Fruit fly (Drosophila melanogaster): Measurements from ENCODE around the gene Drsl6.

Drsl6 gene

dm6 chr3L:3300345-3300744 lies 35.9 kb downstream of the Drsl6 start (continued):
- TF ChIP-seq CG18476 (GFP tag; optimal IDR thresholded peaks at IDR 0.05): peak; percentile 30
- no peak for TF ChIP-seq pho (GFP tag; optimal IDR thresholded peaks at IDR 0.05)
- TF ChIP-seq lola (GFP tag; optimal IDR thresholded peaks at IDR 0.05): peak in 1 of 3 experiments; percentile 21
- peak; percentile 73 for TF ChIP-seq Ada2b (GFP tag; IDR thresholded peaks at IDR 0.05)
- peak; percentile 23 for TF ChIP-seq Vsx1 (GFP tag; optimal IDR thresholded peaks at IDR 0.05)
- no peak for TF ChIP-seq CG2129 (GFP tag; IDR thresholded peaks at IDR 0.05; ENCODE audit: partially characterized antibody)
- no peak for TF ChIP-seq CG4282 (GFP tag; optimal IDR thresholded peaks at IDR 0.05)
- peak; percentile 49 for TF ChIP-seq CG10654 (GFP tag; optimal IDR thresholded peaks at IDR 0.05)
- no peak for TF ChIP-seq CG13287 (GFP tag; IDR thresholded peaks at IDR 0.05; ENCODE audit: partially characterized antibody)
- peak; percentile 94 for TF ChIP-seq sens (GFP tag)
- no peak for TF ChIP-seq bbx (GFP tag; IDR thresholded peaks at IDR 0.05; ENCODE audit: partially characterized antibody)
- no peak for TF ChIP-seq CG11085 (GFP tag; IDR thresholded peaks at IDR 0.05)
- no peak for TF ChIP-seq ham (GFP tag; IDR thresholded peaks at IDR 0.05)
- peak; percentile 37 for TF ChIP-seq CG9437 (GFP tag; optimal IDR thresholded peaks at IDR 0.05)
- TF ChIP-seq CG33557 (GFP tag; optimal IDR thresholded peaks at IDR 0.05): peak; percentile 3
- TF ChIP-seq CG10274 (GFP tag; optimal IDR thresholded peaks at IDR 0.05): no peak
- peak; percentile 18 for TF ChIP-seq CG8359 (GFP tag; optimal IDR thresholded peaks at IDR 0.05; ENCODE audit: borderline replicate concordance)
- TF ChIP-seq CG8281 (tag; optimal IDR thresholded peaks at IDR 0.05): peak; percentile 13
- 0 out of 2 replicates have a peak, but pooled peaks have one; percentile 10 for TF ChIP-seq peb (GFP tag; IDR thresholded peaks at IDR 0.05)
- TF ChIP-seq ara (GFP tag; IDR thresholded peaks at IDR 0.05): peak; percentile 71
- TF ChIP-seq Hr3 (GFP tag; optimal IDR thresholded peaks at IDR 0.05): peak; percentile 45
- peak; percentile 69; the same call in 1 of the 3 replicates for TF ChIP-seq CG2199 (GFP tag; IDR thresholded peaks at IDR 0.05)
- no peak for TF ChIP-seq CG10462 (GFP tag; optimal IDR thresholded peaks at IDR 0.05)
- peak; percentile 28 for TF ChIP-seq caup (GFP tag; optimal IDR thresholded peaks at IDR 0.05; ENCODE audit: severe bottlenecking)
- TF ChIP-seq Taf1 (GFP tag; IDR thresholded peaks at IDR 0.05): no peak
- TF ChIP-seq tup (GFP tag; optimal IDR thresholded peaks at IDR 0.05): no peak
- TF ChIP-seq hkb (optimal IDR thresholded peaks at IDR 0.05): no peak
- peak; percentile 89 for TF ChIP-seq hkb (GFP tag; IDR thresholded peaks at IDR 0.05)
- no peak for TF ChIP-seq CG3995 (GFP tag; optimal IDR thresholded peaks at IDR 0.05)
- TF ChIP-seq Atf3 (GFP tag; optimal IDR thresholded peaks at IDR 0.05): no peak
- no peak for TF ChIP-seq Bteb2 (GFP tag; optimal IDR thresholded peaks at IDR 0.05)
- TF ChIP-seq HLHmδ (GFP tag; optimal IDR thresholded peaks at IDR 0.05): no peak
- peak; percentile 73 for TF ChIP-seq ttk (GFP tag; IDR thresholded peaks at IDR 0.05)
- 0 out of 3 replicates have a peak, but pooled peaks have one; percentile 35 for TF ChIP-seq sr (GFP tag; IDR thresholded peaks at IDR 0.05)
- no peak for TF ChIP-seq CG6765 (GFP tag; optimal IDR thresholded peaks at IDR 0.05)
- peak in 1 of 2 experiments; percentile 40 for TF ChIP-seq Eip74EF (GFP tag; optimal IDR thresholded peaks at IDR 0.05)
- peak; percentile 47 for TF ChIP-seq CG5245 (GFP tag; optimal IDR thresholded peaks at IDR 0.05)
- TF ChIP-seq Deaf1 (tag; optimal IDR thresholded peaks at IDR 0.05): no peak
- peak; percentile 25 for TF ChIP-seq Bdp1 (GFP tag; optimal IDR thresholded peaks at IDR 0.05)
- no peak for TF ChIP-seq Jarid2 (GFP tag; optimal IDR thresholded peaks at IDR 0.05)
- peak; percentile 11 for TF ChIP-seq kni (GFP tag; optimal IDR thresholded peaks at IDR 0.05)
- TF ChIP-seq Sry-β (GFP tag; optimal IDR thresholded peaks at IDR 0.05): no peak
- peak; percentile 66 for TF ChIP-seq slp2 (GFP tag; optimal IDR thresholded peaks at IDR 0.05)
- TF ChIP-seq CG18011 (GFP tag; optimal IDR thresholded peaks at IDR 0.05): no peak
- peak; percentile 72; the same call in 1 of the 2 replicates for TF ChIP-seq CG14014 (GFP tag; IDR thresholded peaks at IDR 0.05)
- TF ChIP-seq croc (GFP tag; conservative IDR thresholded peaks at IDR 0.05): peak; percentile 46; the same call in 2 of the 3 replicates
- peak; percentile 52 for TF ChIP-seq nmo (GFP tag; optimal IDR thresholded peaks at IDR 0.05)
- TF ChIP-seq CG8388 (GFP tag; optimal IDR thresholded peaks at IDR 0.05): peak; percentile 63
- TF ChIP-seq CG31224 (GFP tag; IDR thresholded peaks at IDR 0.05): peak; percentile 44; the same call in 1 of the 2 replicates
- TF ChIP-seq mirr (GFP tag; optimal IDR thresholded peaks at IDR 0.05): no peak

Data from whole organism, embryonic.